Worm (Caenorhabditis elegans) whole organism, L1 larva: ENCODE results near the gene srw-36.

Source experiments
- Y116A8C.19 ChIP-seq: sonication (generic microtip); optimal IDR thresholded peaks from 2 replicates; lab custom pipeline; 2016; ENCODE audit warnings: missing compliant biosample characterization, missing genetic modification characterization, borderline replicate concordance
- nhr-47 ChIP-seq: sonication (generic microtip); optimal IDR thresholded peaks from 2 replicates; lab custom pipeline; 2016; ENCODE audit warnings: mild to moderate bottlenecking, missing genetic modification characterization, moderate library complexity, missing compliant biosample characterization

ce11 chrV:16693732-16694131 lies 10.7 kb downstream of the srw-36 start, which contains the start of gene srw-42:
- TF ChIP-seq Y116A8C.19 (tag; lab: Kevin White, UChicago) (no peak), nhr-47 (no peak)
